In genomic region chrIII:5940525-5940974, ce11 we compare ENCODE assay signal across 4 worm cellular contexts.
TF ChIP-seq lines count a peak whose summit lies in the region.

No protein-coding gene starts in this region.

TF ChIP-seq in whole organism, L2 larva, 48 proteins besides CTCF, POLR2A, EP300 and RAD21 (continues in another document):
- TF ChIP-seq unc-55 (GFP tag; optimal IDR thresholded peaks at IDR 0.05; lab: Kevin White, UChicago) (peak; percentile 75), mdl-1 (tag; optimal IDR thresholded peaks at IDR 0.05; lab: Kevin White, UChicago) (peak; percentile 86 to 95), dmd-4 (tag; optimal IDR thresholded peaks at IDR 0.05; lab: Kevin White, UChicago) (no peak), sem-4 (tag; optimal IDR thresholded peaks at IDR 0.05; lab: Kevin White, UChicago) (peak; percentile 80), nhr-129 (tag; optimal IDR thresholded peaks at IDR 0.05; lab: Kevin White, UChicago) (peak; percentile 96), ZK546.5 (tag; optimal IDR thresholded peaks at IDR 0.05; lab: Kevin White, UChicago) (no peak), zag-1 (tag; optimal IDR thresholded peaks at IDR 0.05; lab: Kevin White, UChicago) (no peak), sma-3 (GFP tag; optimal IDR thresholded peaks at IDR 0.05; lab: Kevin White, UChicago) (peak; percentile 56), blmp-1 (tag; optimal IDR thresholded peaks at IDR 0.05; lab: Kevin White, UChicago; ENCODE audit: insufficient read depth) (peak; percentile 68), elt-3 (tag; optimal IDR thresholded peaks at IDR 0.05; lab: Kevin White, UChicago) (no peak), nhr-25 (tag; optimal IDR thresholded peaks at IDR 0.05; lab: Kevin White, UChicago) (peak; percentile 72), peb-1 (tag; optimal IDR thresholded peaks at IDR 0.05; lab: Kevin White, UChicago) (peak; percentile 9), nhr-6 (tag; optimal IDR thresholded peaks at IDR 0.05; lab: Kevin White, UChicago) (no peak), ceh-16 (tag; optimal IDR thresholded peaks at IDR 0.05; lab: Kevin White, UChicago) (no peak), snpc-4 (tag; optimal IDR thresholded peaks at IDR 0.05; lab: Kevin White, UChicago) (peak; percentile 48), C34F6.9 (tag; optimal IDR thresholded peaks at IDR 0.05; lab: Kevin White, UChicago) (peak; percentile 82), nhr-10 (tag; optimal IDR thresholded peaks at IDR 0.05; lab: Kevin White, UChicago) (no peak), mbf-1 (tag; optimal IDR thresholded peaks at IDR 0.05; lab: Kevin White, UChicago) (no peak), nhr-11 (tag; optimal IDR thresholded peaks at IDR 0.05; lab: Kevin White, UChicago) (no peak), nhr-23 (tag; optimal IDR thresholded peaks at IDR 0.05; lab: Kevin White, UChicago) (no peak), fos-1 (tag; optimal IDR thresholded peaks at IDR 0.05; lab: Kevin White, UChicago) (peak; percentile 73), egl-27 (tag; optimal IDR thresholded peaks at IDR 0.05; lab: Kevin White, UChicago) (peak; percentile 52), ceh-82 (tag; optimal IDR thresholded peaks at IDR 0.05; lab: Kevin White, UChicago) (no peak), lin-11 (tag; optimal IDR thresholded peaks at IDR 0.05; lab: Kevin White, UChicago) (peak; percentile 78)

TF ChIP-seq in whole organism, L4 larva, 104 proteins besides CTCF, POLR2A, EP300 and RAD21 (continues in another document):
- TF ChIP-seq nhr-48 (tag; optimal IDR thresholded peaks at IDR 0.05; lab: Kevin White, UChicago): no peak
- TF ChIP-seq nhr-28 (tag; optimal IDR thresholded peaks at IDR 0.05; lab: Kevin White, UChicago): peak; percentile 67
- 0 out of 2 replicates have a peak, but pooled peaks have one; percentile 21 for TF ChIP-seq daf-19 (GFP tag; conservative IDR thresholded peaks at IDR 0.05; lab: Robert Waterston, UW)
- TF ChIP-seq F10B5.3 (tag; optimal IDR thresholded peaks at IDR 0.05; lab: Kevin White, UChicago): no peak
- no peak for TF ChIP-seq daf-16 (GFP tag; optimal IDR thresholded peaks at IDR 0.05; lab: Kevin White, UChicago)
- TF ChIP-seq daf-16 (tag; optimal IDR thresholded peaks at IDR 0.05; lab: Kevin White, UChicago): peak; percentile 36
- no peak for TF ChIP-seq nhr-111 (GFP tag; optimal IDR thresholded peaks at IDR 0.05; lab: Kevin White, UChicago)
- peak; percentile 96 for TF ChIP-seq mdl-1 (tag; optimal IDR thresholded peaks at IDR 0.05; lab: Kevin White, UChicago)
- TF ChIP-seq Y75B8A.6 (GFP tag; IDR thresholded peaks at IDR 0.05; lab: Robert Waterston, UW): no peak
- TF ChIP-seq madf-5 (GFP tag; IDR thresholded peaks at IDR 0.05; lab: Robert Waterston, UW): 0 out of 4 replicates have a peak, but pooled peaks of 1 of the 2 experiments have one; percentile 11
- TF ChIP-seq zfp-2 (tag; optimal IDR thresholded peaks at IDR 0.05; lab: Kevin White, UChicago): no peak
- peak; percentile 88 for TF ChIP-seq ceh-28 (tag; optimal IDR thresholded peaks at IDR 0.05; lab: Kevin White, UChicago)
- peak; percentile 44 for TF ChIP-seq T20F7.1 (GFP tag; optimal IDR thresholded peaks at IDR 0.05; lab: Kevin White, UChicago)
- no peak for TF ChIP-seq cey-2 (tag; optimal IDR thresholded peaks at IDR 0.05; lab: Kevin White, UChicago; ENCODE audit: borderline replicate concordance, insufficient read depth)
- TF ChIP-seq ctbp-1 (GFP tag; IDR thresholded peaks at IDR 0.05; lab: Robert Waterston, UW): peak; percentile 71
- no peak for TF ChIP-seq daf-8 (GFP tag; IDR thresholded peaks at IDR 0.05; lab: Robert Waterston, UW)
- no peak; the same call in 1 of the 2 replicates for TF ChIP-seq lin-29 (GFP tag; IDR thresholded peaks at IDR 0.05; lab: Robert Waterston, UW)
- peak; percentile 92 for TF ChIP-seq hlh-11 (tag; optimal IDR thresholded peaks at IDR 0.05; lab: Kevin White, UChicago)
- peak; percentile 13; the same call in 1 of the 2 replicates for TF ChIP-seq snpc-1.2 (GFP tag; IDR thresholded peaks at IDR 0.05; lab: Robert Waterston, UW)
- no peak for TF ChIP-seq nhr-10 (tag; optimal IDR thresholded peaks at IDR 0.05; lab: Kevin White, UChicago)
- TF ChIP-seq saeg-2 (GFP tag; IDR thresholded peaks at IDR 0.05; lab: Robert Waterston, UW): no peak
- no peak for TF ChIP-seq ZK337.2 (GFP tag; IDR thresholded peaks at IDR 0.05; lab: Robert Waterston, UW)
- TF ChIP-seq F37D6.2 (tag; optimal IDR thresholded peaks at IDR 0.05; lab: Kevin White, UChicago): no peak

TF ChIP-seq in whole organism, late embryonic, 69 proteins besides CTCF, POLR2A, EP300 and RAD21 (continues in another document):
- TF ChIP-seq fkh-6 (tag; optimal IDR thresholded peaks at IDR 0.05; lab: Kevin White, UChicago) (no peak), hlh-30 (tag; optimal IDR thresholded peaks at IDR 0.05; lab: Kevin White, UChicago; ENCODE audit: insufficient read depth) (peak; percentile 94), ceh-48 (tag; optimal IDR thresholded peaks at IDR 0.05; lab: Kevin White, UChicago) (peak; percentile 95), ceh-31 (tag; optimal IDR thresholded peaks at IDR 0.05; lab: Kevin White, UChicago) (peak; percentile 38), unc-86 (tag; optimal IDR thresholded peaks at IDR 0.05; lab: Kevin White, UChicago) (no peak), elt-2 (tag; optimal IDR thresholded peaks at IDR 0.05; lab: Kevin White, UChicago) (peak; percentile 18), gmeb-2 (tag; optimal IDR thresholded peaks at IDR 0.05; lab: Kevin White, UChicago) (no peak), npax-4 (tag; optimal IDR thresholded peaks at IDR 0.05; lab: Kevin White, UChicago) (no peak), K09A11.1 (tag; optimal IDR thresholded peaks at IDR 0.05; lab: Kevin White, UChicago; ENCODE audit: insufficient read depth) (no peak), ttx-3 (tag; optimal IDR thresholded peaks at IDR 0.05; lab: Kevin White, UChicago) (no peak), hlh-15 (tag; optimal IDR thresholded peaks at IDR 0.05; lab: Kevin White, UChicago) (no peak), eyg-1 (tag; optimal IDR thresholded peaks at IDR 0.05; lab: Kevin White, UChicago) (no peak), ets-4 (tag; optimal IDR thresholded peaks at IDR 0.05; lab: Kevin White, UChicago) (no peak), dve-1 (tag; optimal IDR thresholded peaks at IDR 0.05; lab: Kevin White, UChicago) (no peak), nhr-11 (tag; optimal IDR thresholded peaks at IDR 0.05; lab: Kevin White, UChicago) (no peak), K02D7.2 (tag; optimal IDR thresholded peaks at IDR 0.05; lab: Kevin White, UChicago) (no peak), sox-4 (tag; optimal IDR thresholded peaks at IDR 0.05; lab: Kevin White, UChicago) (no peak), C08G9.2 (tag; optimal IDR thresholded peaks at IDR 0.05; lab: Kevin White, UChicago) (peak; percentile 44), ceh-30 (tag; optimal IDR thresholded peaks at IDR 0.05; lab: Kevin White, UChicago) (no peak), nhr-232 (tag; optimal IDR thresholded peaks at IDR 0.05; lab: Kevin White, UChicago) (peak; percentile 5), ref-2 (tag; optimal IDR thresholded peaks at IDR 0.05; lab: Kevin White, UChicago) (no peak), ceh-14 (tag; optimal IDR thresholded peaks at IDR 0.05; lab: Kevin White, UChicago) (peak; percentile 5), T23F11.4 (GFP tag; optimal IDR thresholded peaks at IDR 0.05; lab: Kevin White, UChicago) (no peak), fax-1 (tag; optimal IDR thresholded peaks at IDR 0.05; lab: Kevin White, UChicago) (no peak), pha-2 (tag; optimal IDR thresholded peaks at IDR 0.05; lab: Kevin White, UChicago) (no peak), Y22D7AL.16 (tag; optimal IDR thresholded peaks at IDR 0.05; lab: Kevin White, UChicago) (no peak), hlh-6 (tag; optimal IDR thresholded peaks at IDR 0.05; lab: Kevin White, UChicago) (no peak)

TF ChIP-seq in whole organism, mixed stage, embryonic, 35 proteins besides CTCF, POLR2A, EP300 and RAD21:
- peak; percentile 14 for TF ChIP-seq hlh-1 (tag; optimal IDR thresholded peaks at IDR 0.05; lab: Kevin White, UChicago)
- TF ChIP-seq M03D4.4 (tag; optimal IDR thresholded peaks at IDR 0.05; lab: Kevin White, UChicago): no peak
- TF ChIP-seq ces-1 (GFP tag; optimal IDR thresholded peaks at IDR 0.05; lab: Kevin White, UChicago): peak; percentile 13
- TF ChIP-seq cnd-1 (tag; optimal IDR thresholded peaks at IDR 0.05; lab: Kevin White, UChicago): no peak
- TF ChIP-seq bed-3 (GFP tag; optimal IDR thresholded peaks at IDR 0.05; lab: Kevin White, UChicago): no peak
- TF ChIP-seq nhr-28 (tag; optimal IDR thresholded peaks at IDR 0.05; lab: Kevin White, UChicago): no peak
- peak; percentile 46 for TF ChIP-seq lin-32 (GFP tag; optimal IDR thresholded peaks at IDR 0.05; lab: Kevin White, UChicago)
- no peak for TF ChIP-seq ham-2 (GFP tag; optimal IDR thresholded peaks at IDR 0.05; lab: Kevin White, UChicago)
- TF ChIP-seq ceh-39 (tag; optimal IDR thresholded peaks at IDR 0.05; lab: Kevin White, UChicago): peak; percentile 61
- TF ChIP-seq unc-120 (tag; optimal IDR thresholded peaks at IDR 0.05; lab: Kevin White, UChicago; ENCODE audit: poor library complexity, severe bottlenecking): peak; percentile 79
- TF ChIP-seq sem-2 (GFP tag; optimal IDR thresholded peaks at IDR 0.05; lab: Kevin White, UChicago): no peak
- no peak for TF ChIP-seq lin-13 (tag; optimal IDR thresholded peaks at IDR 0.05; lab: Kevin White, UChicago)
- no peak for TF ChIP-seq flh-1 (GFP tag; optimal IDR thresholded peaks at IDR 0.05; lab: Kevin White, UChicago)
- no peak for TF ChIP-seq blmp-1 (tag; optimal IDR thresholded peaks at IDR 0.05; lab: Kevin White, UChicago)
- TF ChIP-seq snpc-4 (tag; optimal IDR thresholded peaks at IDR 0.05; lab: Kevin White, UChicago): no peak
- peak; percentile 45 for TF ChIP-seq mep-1 (tag; optimal IDR thresholded peaks at IDR 0.05; lab: Kevin White, UChicago)
- no peak for TF ChIP-seq nhr-12 (tag; optimal IDR thresholded peaks at IDR 0.05; lab: Kevin White, UChicago)
- TF ChIP-seq drap-1 (GFP tag; optimal IDR thresholded peaks at IDR 0.05; lab: Kevin White, UChicago): no peak
- peak; percentile 19 for TF ChIP-seq lsy-2 (tag; optimal IDR thresholded peaks at IDR 0.05; lab: Kevin White, UChicago)
- TF ChIP-seq zip-8 (tag; optimal IDR thresholded peaks at IDR 0.05; lab: Kevin White, UChicago): no peak
- peak; percentile 30 for TF ChIP-seq unc-62 (GFP tag; optimal IDR thresholded peaks at IDR 0.05; lab: Kevin White, UChicago)
